Fruit fly (Drosophila melanogaster): ENCODE results near the gene Tak1.
A peak's percentile ranks its signal among the peaks of the same experiment; 100 is the strongest.

Gene Tak1

DNA sequence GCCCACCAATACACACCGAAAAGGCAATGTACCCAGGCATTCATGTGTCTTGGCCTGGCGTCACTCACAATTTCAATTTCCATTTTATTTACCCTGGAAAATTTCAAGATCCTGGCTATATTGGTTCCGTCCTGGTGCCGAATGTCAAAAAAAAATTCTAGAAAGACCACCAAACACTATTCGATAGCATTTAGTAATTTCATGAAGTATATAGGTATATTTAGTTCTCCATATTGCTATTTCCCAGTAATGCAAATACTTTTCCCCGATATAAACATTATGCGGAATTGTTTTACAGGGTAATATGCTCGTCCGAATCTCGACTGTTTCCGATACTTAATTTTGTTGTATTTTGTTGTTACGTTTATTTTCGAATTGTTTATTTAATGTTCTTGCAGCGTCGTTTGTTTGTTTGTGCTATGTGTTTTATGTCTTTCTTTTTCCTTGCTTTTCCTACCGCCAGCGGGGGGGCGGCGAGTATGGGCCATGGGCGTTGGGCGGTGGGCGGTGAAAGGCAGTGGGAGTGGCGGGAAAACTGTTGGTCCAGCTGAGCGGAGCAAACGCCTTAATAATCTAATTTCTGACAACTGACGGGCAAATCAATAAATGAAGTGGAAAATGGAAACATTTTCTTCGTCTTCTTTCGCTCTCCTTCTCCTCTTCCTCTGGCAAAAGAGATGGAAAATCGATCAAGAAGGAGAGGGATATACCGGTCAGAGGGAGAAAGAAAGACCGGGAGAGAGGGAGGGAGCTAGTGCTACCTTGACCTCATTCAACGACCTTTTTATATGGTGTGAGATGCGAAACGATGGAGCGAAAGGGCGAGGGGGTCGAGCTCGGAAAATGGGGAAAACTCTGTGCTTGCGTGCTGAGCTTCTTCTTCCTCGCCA is 28.7 kb downstream of the Tak1 start (continued):
- TF ChIP-seq cad (GFP tag; optimal IDR thresholded peaks at IDR 0.05) = no peak
- TF ChIP-seq da (GFP tag; optimal IDR thresholded peaks at IDR 0.05) = no peak
- peak; percentile 51; the same call in 1 of the 2 replicates for TF ChIP-seq CG10366 (GFP tag; IDR thresholded peaks at IDR 0.05)
- TF ChIP-seq Ptx1 (GFP tag; IDR thresholded peaks at IDR 0.05) = peak; percentile 69
- no peak for TF ChIP-seq CG4730 (GFP tag; IDR thresholded peaks at IDR 0.05)
- TF ChIP-seq CG17829 (tag; optimal IDR thresholded peaks at IDR 0.05) = peak; percentile 47
- TF ChIP-seq Atf6 (GFP tag; IDR thresholded peaks at IDR 0.05) = peak; percentile 48
- TF ChIP-seq NC2α (GFP tag; optimal IDR thresholded peaks at IDR 0.05) = peak; percentile 23
- no peak for TF ChIP-seq ranshi (GFP tag; IDR thresholded peaks at IDR 0.05)
- peak; percentile 48 for TF ChIP-seq Hr3 (GFP tag; optimal IDR thresholded peaks at IDR 0.05)
- TF ChIP-seq CG15514 (GFP tag; optimal IDR thresholded peaks at IDR 0.05) = peak; percentile 21
- TF ChIP-seq CG13424 (tag; optimal IDR thresholded peaks at IDR 0.05) = peak; percentile 66
- peak; percentile 49 for TF ChIP-seq Asciz (GFP tag; optimal IDR thresholded peaks at IDR 0.05)
- TF ChIP-seq gem (tag; optimal IDR thresholded peaks at IDR 0.05) = peak; percentile 81
- TF ChIP-seq CG2678 (tag; optimal IDR thresholded peaks at IDR 0.05) = peak; percentile 70
- TF ChIP-seq Gug (GFP tag; IDR thresholded peaks at IDR 0.05) = peak; percentile 50; the same call in 2 of the 4 replicates
- no peak for TF ChIP-seq CG11247 (GFP tag; IDR thresholded peaks at IDR 0.05)
- peak; percentile 8 for TF ChIP-seq kay (GFP tag; optimal IDR thresholded peaks at IDR 0.05)
- no peak for TF ChIP-seq Taf1 (GFP tag; IDR thresholded peaks at IDR 0.05)
- TF ChIP-seq CG17361 (GFP tag; IDR thresholded peaks at IDR 0.05) = peak; percentile 65; the same call in 2 of the 3 replicates
- peak; percentile 76 for TF ChIP-seq CG11504 (tag; optimal IDR thresholded peaks at IDR 0.05)
- TF ChIP-seq dati (GFP tag; IDR thresholded peaks at IDR 0.05) = no peak
- peak; percentile 66; the same call in 2 of the 3 replicates for TF ChIP-seq ci (GFP tag; IDR thresholded peaks at IDR 0.05)
- peak; percentile 51 for TF ChIP-seq CG8388 (GFP tag; optimal IDR thresholded peaks at IDR 0.05)
- TF ChIP-seq kah (GFP tag; optimal IDR thresholded peaks at IDR 0.05) = no peak
- TF ChIP-seq zfh1 (GFP tag; IDR thresholded peaks at IDR 0.05) = peak; percentile 75
- TF ChIP-seq amos (GFP tag; IDR thresholded peaks at IDR 0.05; ENCODE audit: partially characterized antibody) = no peak
- no peak for TF ChIP-seq hb (GFP tag; IDR thresholded peaks at IDR 0.05; ENCODE audit: partially characterized antibody)
- peak; percentile 46 for TF ChIP-seq CG9609 (GFP tag; optimal IDR thresholded peaks at IDR 0.05)
- no peak for TF ChIP-seq CG12236 (GFP tag; optimal IDR thresholded peaks at IDR 0.05)
- peak; percentile 39 for TF ChIP-seq scrt (GFP tag; optimal IDR thresholded peaks at IDR 0.05)
- TF ChIP-seq CG33557 (GFP tag; optimal IDR thresholded peaks at IDR 0.05) = peak; percentile 35
- peak; percentile 90 for TF ChIP-seq onecut (GFP tag; IDR thresholded peaks at IDR 0.05)
- TF ChIP-seq Fer3 (tag; optimal IDR thresholded peaks at IDR 0.05) = peak; percentile 47
- TF ChIP-seq slbo (GFP tag; IDR thresholded peaks at IDR 0.05) = peak; percentile 72
- TF ChIP-seq fd96Cb (tag; optimal IDR thresholded peaks at IDR 0.05) = peak; percentile 54
- TF ChIP-seq CG11695 (GFP tag; IDR thresholded peaks at IDR 0.05) = peak; percentile 69; the same call in 2 of the 3 replicates
- TF ChIP-seq CG8290 (GFP tag; optimal IDR thresholded peaks at IDR 0.05) = no peak
- peak in 1 of 2 experiments; percentile 34 for TF ChIP-seq CG8290 (tag; optimal IDR thresholded peaks at IDR 0.05)
- TF ChIP-seq HLHmδ (GFP tag; optimal IDR thresholded peaks at IDR 0.05) = no peak
- peak; percentile 65 for TF ChIP-seq az2 (GFP tag; optimal IDR thresholded peaks at IDR 0.05)
- no peak for TF ChIP-seq hth (optimal IDR thresholded peaks at IDR 0.05)
- TF ChIP-seq CG1603 (tag; optimal IDR thresholded peaks at IDR 0.05) = peak; percentile 66
- no peak for TF ChIP-seq rib (GFP tag; IDR thresholded peaks at IDR 0.05)
- TF ChIP-seq tll (GFP tag; optimal IDR thresholded peaks at IDR 0.05) = no peak
- peak; percentile 40 for TF ChIP-seq zfh2 (GFP tag; optimal IDR thresholded peaks at IDR 0.05)
- TF ChIP-seq CG10565 (GFP tag; optimal IDR thresholded peaks at IDR 0.05) = no peak
- no peak for TF ChIP-seq Hand (GFP tag; optimal IDR thresholded peaks at IDR 0.05)
- no peak for TF ChIP-seq fd102C (GFP tag; optimal IDR thresholded peaks at IDR 0.05)
